Worm (Caenorhabditis elegans): ENCODE measurements around the gene C08B6.8.

ce11 chrV:10154698-10155097 lies 20.3 kb downstream of the C08B6.8 start, which contains the start of gene srsx-29:
- TF ChIP-seq aly-2 (tag; optimal IDR thresholded peaks at IDR 0.05) (no peak), nhr-12 (tag; optimal IDR thresholded peaks at IDR 0.05) (no peak), zag-1 (tag; optimal IDR thresholded peaks at IDR 0.05) (no peak), R02D3.7 (tag; optimal IDR thresholded peaks at IDR 0.05) (no peak), ztf-11 (tag; optimal IDR thresholded peaks at IDR 0.05) (no peak), ceh-9 (tag; optimal IDR thresholded peaks at IDR 0.05) (no peak)

Data from whole organism, L3 larva.